Worm (Caenorhabditis elegans) whole organism, late embryonic: ENCODE results near the gene pho-9.

ENCODE experiments used
- ceh-19 ChIP-seq: fragments of 200-800 bp; sonication (Bioruptor generic); optimal IDR thresholded peaks from 2 replicates; lab custom pipeline; 2018; ENCODE audit warnings: mild to moderate bottlenecking, missing genetic modification characterization, missing compliant biosample characterization
- ceh-30 ChIP-seq: fragments of 150-350 bp; optimal IDR thresholded peaks from 2 replicates; lab custom pipeline; 2014; ENCODE audit warnings: missing biosample characterization, missing genetic modification characterization
- dmd-4 ChIP-seq: sonication (generic microtip); optimal IDR thresholded peaks from 2 replicates; lab custom pipeline; 2016; ENCODE audit warnings: borderline replicate concordance, missing genetic modification characterization, missing compliant biosample characterization
- fkh-10 ChIP-seq: fragments of 150-350 bp; optimal IDR thresholded peaks from 2 replicates; lab custom pipeline; 2014; ENCODE audit warnings: missing biosample characterization, missing genetic modification reagents, missing genetic modification characterization
- gmeb-2 ChIP-seq: sonication (generic microtip); optimal IDR thresholded peaks from 2 replicates; lab custom pipeline; 2016; ENCODE audit warnings: missing genetic modification characterization, inconsistent platforms, missing compliant biosample characterization
- nhr-11 ChIP-seq: fragments of 150-350 bp; optimal IDR thresholded peaks from 2 replicates; lab custom pipeline; 2014; ENCODE audit warnings: missing biosample characterization, missing genetic modification characterization
- pag-3 ChIP-seq: sonication (generic microtip); optimal IDR thresholded peaks from 2 replicates; lab custom pipeline; 2016; ENCODE audit warnings: missing compliant biosample characterization, missing genetic modification characterization, borderline replicate concordance
- pha-4 ChIP-seq: fragments of 150-350 bp; optimal IDR thresholded peaks from 2 replicates; lab custom pipeline; 2018; ENCODE audit warnings: missing biosample characterization, missing genetic modification reagents, missing genetic modification characterization
- pqm-1 ChIP-seq: sonication (generic microtip); optimal IDR thresholded peaks from 2 replicates; lab custom pipeline; 2016; ENCODE audit warnings: missing genetic modification characterization, missing compliant biosample characterization
- sox-2 ChIP-seq: fragments of 200-800 bp; sonication (Bioruptor generic); IDR thresholded peaks from 2 replicates; pipeline ENCODE4 v1.3.6; 2022; ENCODE audit warnings: missing genetic modification reagents, missing genetic modification characterization, missing compliant biosample characterization
- sox-4 ChIP-seq: sonication (generic microtip); optimal IDR thresholded peaks from 2 replicates; lab custom pipeline; 2017; ENCODE audit warnings: mild to moderate bottlenecking, missing genetic modification characterization, inconsistent platforms, missing compliant biosample characterization
- tbx-2 ChIP-seq: sonication (generic microtip); optimal IDR thresholded peaks from 2 replicates; lab custom pipeline; 2016; ENCODE audit warnings: missing genetic modification characterization, missing compliant biosample characterization

ce11 chrIII:2800743-2801142 is 40.1 kb upstream of the pho-9 start:
- TF ChIP-seq sox-4 (tag; lab: Kevin White, UChicago) = no peak
- no peak for TF ChIP-seq sox-2 (GFP tag; lab: Robert Waterston, UW)
- TF ChIP-seq nhr-11 (tag; lab: Kevin White, UChicago) = no peak
- TF ChIP-seq gmeb-2 (tag; lab: Kevin White, UChicago) = no peak
- no peak for TF ChIP-seq pag-3
- no peak for TF ChIP-seq pha-4 (tag; lab: Kevin White, UChicago)
- no peak for TF ChIP-seq pqm-1
- no peak for TF ChIP-seq fkh-10 (GFP tag; lab: Kevin White, UChicago)
- no peak for TF ChIP-seq ceh-19 (GFP tag; lab: Kevin White, UChicago)
- no peak for TF ChIP-seq dmd-4
- no peak for TF ChIP-seq tbx-2
- TF ChIP-seq ceh-30 = no peak
